Worm (Caenorhabditis elegans): ENCODE results near the gene K02E7.1.
"Not testable (repeated sequence)": the region's sequence is repeated elsewhere in the genome, so short reads cannot be mapped to it uniquely, and the experiment has no call there.

The K02E7.1 gene

ce11 chrII:1082859-1083258 is at the start of gene K02E7.1:
Gene K02E7.1, plus strand, starts transcription at chrII:1083159.
- no peak for TF ChIP-seq unc-62 (GFP tag; optimal IDR thresholded peaks at IDR 0.05)

ce11 chrII:1040464-1040863 is 42.5 kb upstream of the K02E7.1 start, which contains the start of gene fbxb-39:
Gene fbxb-39, minus strand, starts transcription at chrII:1040564.
- TF ChIP-seq unc-62 (GFP tag; optimal IDR thresholded peaks at IDR 0.05) = no peak

ce11 chrII:1042227-1042626 is 40.7 kb upstream of the K02E7.1 start, which contains the start of gene fbxb-41:
Gene fbxb-41, minus strand, starts transcription at chrII:1042327.
- no peak for TF ChIP-seq unc-62 (GFP tag; optimal IDR thresholded peaks at IDR 0.05)

- TF ChIP-seq unc-62 (GFP tag; optimal IDR thresholded peaks at IDR 0.05) = not testable (repeated sequence)
Observed at ce11 chrII:1043932-1044331, 39.0 kb upstream of the K02E7.1 start, which contains the start of gene fbxb-45. Gene fbxb-45, minus strand, starts transcription at chrII:1044032.

- TF ChIP-seq unc-62 (GFP tag; optimal IDR thresholded peaks at IDR 0.05) = no peak
Observed at ce11 chrII:1045692-1046091, 37.3 kb upstream of the K02E7.1 start, which contains the start of gene str-148. Gene str-148, plus strand, starts transcription at chrII:1045992.

- TF ChIP-seq unc-62 (GFP tag; optimal IDR thresholded peaks at IDR 0.05) = no peak
Observed at ce11 chrII:1046937-1047336, 36.0 kb upstream of the K02E7.1 start.

ce11 chrII:1049849-1050248 is 33.1 kb upstream of the K02E7.1 start, which contains the start of gene fbxb-40:
Gene fbxb-40, minus strand, starts transcription at chrII:1049949.
- no peak for TF ChIP-seq unc-62 (GFP tag; optimal IDR thresholded peaks at IDR 0.05)

- TF ChIP-seq unc-62 (GFP tag; optimal IDR thresholded peaks at IDR 0.05) = not testable (repeated sequence)
Observed at ce11 chrII:1054724-1055123, 28.2 kb upstream of the K02E7.1 start, which contains the start of gene K02E7.7. Gene K02E7.7, plus strand, starts transcription at chrII:1055024.

ce11 chrII:1056844-1057243 is 26.1 kb upstream of the K02E7.1 start:
- TF ChIP-seq unc-62 (GFP tag; optimal IDR thresholded peaks at IDR 0.05) = no peak

ce11 chrII:1060702-1061101 is 22.3 kb upstream of the K02E7.1 start, which contains the start of gene btb-10:
Gene btb-10, minus strand, starts transcription at chrII:1060802.
- not testable (repeated sequence) for TF ChIP-seq unc-62 (GFP tag; optimal IDR thresholded peaks at IDR 0.05)

- no peak for TF ChIP-seq unc-62 (GFP tag; optimal IDR thresholded peaks at IDR 0.05)
Observed at ce11 chrII:1063926-1064325, 19.0 kb upstream of the K02E7.1 start.

- no peak for TF ChIP-seq unc-62 (GFP tag; optimal IDR thresholded peaks at IDR 0.05)
Observed at ce11 chrII:1066907-1067306, 16.1 kb upstream of the K02E7.1 start, which contains the start of gene K02E7.10. Gene K02E7.10, minus strand, starts transcription at chrII:1067007.

- no peak for TF ChIP-seq unc-62 (GFP tag; optimal IDR thresholded peaks at IDR 0.05)
Observed at ce11 chrII:1070875-1071274, 12.1 kb upstream of the K02E7.1 start, which contains the start of gene K02E7.12. Gene K02E7.12, plus strand, starts transcription at chrII:1071175.

- TF ChIP-seq unc-62 (GFP tag; optimal IDR thresholded peaks at IDR 0.05) = no peak
Observed at ce11 chrII:1071432-1071831, 11.5 kb upstream of the K02E7.1 start.

ce11 chrII:1072106-1072505 is 10.9 kb upstream of the K02E7.1 start, which contains the start of gene K02E7.4:
Gene K02E7.4, plus strand, starts transcription at chrII:1072406.
- TF ChIP-seq unc-62 (GFP tag; optimal IDR thresholded peaks at IDR 0.05) = no peak

ce11 chrII:1075424-1075823 is 7.5 kb upstream of the K02E7.1 start, which contains the start of gene K02E7.11:
Gene K02E7.11, minus strand, starts transcription at chrII:1075524.
- no peak for TF ChIP-seq unc-62 (GFP tag; optimal IDR thresholded peaks at IDR 0.05)

ce11 chrII:1084899-1085298 is 1.9 kb downstream of the K02E7.1 start:
- no peak for TF ChIP-seq unc-62 (GFP tag; optimal IDR thresholded peaks at IDR 0.05)

ce11 chrII:1085546-1085945 is 2.6 kb downstream of the K02E7.1 start:
- no peak for TF ChIP-seq unc-62 (GFP tag; optimal IDR thresholded peaks at IDR 0.05)

All from whole organism, dauer.